Fruit fly (Drosophila melanogaster): ENCODE results near the gene anox.

anox gene

dm6 chrX:21317422-21317821, 1.7 kb downstream of the anox start, which contains the start of gene CG1801:
Gene CG1801, minus strand, starts transcription at chrX:21317522.
- no peak for TF ChIP-seq h (GFP tag; optimal IDR thresholded peaks at IDR 0.05)
- TF ChIP-seq sv (GFP tag; optimal IDR thresholded peaks at IDR 0.05) = no peak
- TF ChIP-seq ey (GFP tag; optimal IDR thresholded peaks at IDR 0.05) = no peak
- no peak for TF ChIP-seq usp (GFP tag; optimal IDR thresholded peaks at IDR 0.05)
- no peak for TF ChIP-seq foxo (GFP tag; optimal IDR thresholded peaks at IDR 0.05)
- TF ChIP-seq jim (GFP tag; optimal IDR thresholded peaks at IDR 0.05) = no peak
- no peak for TF ChIP-seq brk (GFP tag; optimal IDR thresholded peaks at IDR 0.05)
- TF ChIP-seq Mio (GFP tag; optimal IDR thresholded peaks at IDR 0.05) = no peak

dm6 chrX:21315852-21316251, 3.2 kb downstream of the anox start, which contains the start of gene Rpt6:
Gene Rpt6, plus strand, starts transcription at chrX:21316052.
- TF ChIP-seq brk (GFP tag; optimal IDR thresholded peaks at IDR 0.05) (no peak), Hr78 (GFP tag; optimal IDR thresholded peaks at IDR 0.05) (no peak), Rel (GFP tag; optimal IDR thresholded peaks at IDR 0.05) (no peak), Rel (tag; optimal IDR thresholded peaks at IDR 0.05) (peak; percentile 0), dl (GFP tag; optimal IDR thresholded peaks at IDR 0.05; ENCODE audit: insufficient read depth in 1 of 2, partially characterized antibody in 2 of 2) (no peak), Jra (GFP tag; optimal IDR thresholded peaks at IDR 0.05) (peak; percentile 11), br (GFP tag; optimal IDR thresholded peaks at IDR 0.05) (no peak), GATAd (GFP tag; optimal IDR thresholded peaks at IDR 0.05) (no peak), dsf (GFP tag; optimal IDR thresholded peaks at IDR 0.05; ENCODE audit: borderline replicate concordance) (no peak), CG32264 (GFP tag; optimal IDR thresholded peaks at IDR 0.05) (no peak), OdsH (GFP tag; optimal IDR thresholded peaks at IDR 0.05) (no peak), lola (GFP tag; optimal IDR thresholded peaks at IDR 0.05) (no peak), pan (optimal IDR thresholded peaks at IDR 0.05) (no peak), Dfd (GFP tag; optimal IDR thresholded peaks at IDR 0.05) (no peak), h (GFP tag; optimal IDR thresholded peaks at IDR 0.05) (peak; percentile 5), dmrt93B (GFP tag; optimal IDR thresholded peaks at IDR 0.05) (no peak), Dif (GFP tag; optimal IDR thresholded peaks at IDR 0.05; ENCODE audit: partially characterized antibody) (no peak), sage (GFP tag; optimal IDR thresholded peaks at IDR 0.05) (no peak), Myc (optimal IDR thresholded peaks at IDR 0.05) (no peak), tai (GFP tag; optimal IDR thresholded peaks at IDR 0.05) (no peak)

DNA sequence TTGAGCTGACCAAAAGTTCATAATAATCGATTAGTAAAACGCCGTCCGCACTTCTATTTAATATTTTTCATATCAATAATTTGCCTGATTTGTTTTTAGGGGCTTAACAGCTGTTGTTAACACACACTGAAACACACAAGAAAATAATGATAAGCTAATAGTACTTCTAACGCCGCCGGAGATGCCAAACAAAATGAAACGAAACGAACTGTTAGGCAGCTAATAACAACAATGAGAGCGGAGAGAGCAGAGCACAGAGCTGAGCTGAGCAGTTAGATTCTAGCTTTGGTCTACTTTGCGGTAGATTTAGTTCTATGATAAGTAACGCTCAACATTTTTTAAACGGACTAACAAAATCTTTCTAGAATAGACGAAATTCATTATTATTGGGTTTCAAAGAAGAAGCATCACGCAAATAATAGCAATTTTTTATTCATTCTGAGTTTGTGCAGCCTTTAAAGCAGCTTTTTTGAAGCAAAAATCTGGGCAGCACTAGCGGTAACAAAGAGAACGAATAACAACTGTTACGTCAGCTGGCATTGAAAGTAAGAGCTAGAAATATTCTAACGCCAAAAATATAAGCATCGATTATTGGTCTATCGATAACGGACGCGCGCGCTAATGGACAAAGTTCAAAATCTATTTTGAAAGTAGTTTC, 12.5 kb downstream of the anox start, which contains the start of gene Abca3:
Gene Abca3, minus strand, starts transcription at position 181 of the 658 bp plus-strand sequence.
- TF ChIP-seq woc (GFP tag; optimal IDR thresholded peaks at IDR 0.05) (peak; percentile 72), brk (GFP tag; optimal IDR thresholded peaks at IDR 0.05) (no peak), Sp1 (GFP tag; optimal IDR thresholded peaks at IDR 0.05) (peak; percentile 56), rgr (GFP tag; optimal IDR thresholded peaks at IDR 0.05) (peak; percentile 50), Hr83 (GFP tag; optimal IDR thresholded peaks at IDR 0.05; ENCODE audit: poor library complexity, severe bottlenecking) (no peak), ey (GFP tag; optimal IDR thresholded peaks at IDR 0.05) (peak; percentile 51), HLH106 (tag; optimal IDR thresholded peaks at IDR 0.05) (peak; percentile 67), Myc (optimal IDR thresholded peaks at IDR 0.05) (peak; percentile 92), h (GFP tag; optimal IDR thresholded peaks at IDR 0.05) (peak; percentile 16), OdsH (GFP tag; optimal IDR thresholded peaks at IDR 0.05) (peak; percentile 23), foxo (GFP tag; optimal IDR thresholded peaks at IDR 0.05) (peak in 1 of 2 experiments; percentile 52), fru (GFP tag; optimal IDR thresholded peaks at IDR 0.05) (peak; percentile 21), sv (GFP tag; optimal IDR thresholded peaks at IDR 0.05) (peak; percentile 16), Hr78 (GFP tag; optimal IDR thresholded peaks at IDR 0.05) (no peak), psq (GFP tag; optimal IDR thresholded peaks at IDR 0.05) (peak; percentile 14), CG9705 (GFP tag; optimal IDR thresholded peaks at IDR 0.05) (peak; percentile 19), CrebA (GFP tag; optimal IDR thresholded peaks at IDR 0.05; ENCODE audit: borderline replicate concordance) (peak; percentile 5), br (GFP tag; optimal IDR thresholded peaks at IDR 0.05) (peak; percentile 23), Abd-B (GFP tag; optimal IDR thresholded peaks at IDR 0.05) (no peak)
